Worm (Caenorhabditis elegans) whole organism, L4/young adult: Measurements from ENCODE around the gene T19E7.6.

ENCODE experiments used
- W03F9.2 ChIP-seq: fragments of 150-350 bp; optimal IDR thresholded peaks from 2 replicates; lab custom pipeline; 2014; ENCODE audit warnings: missing biosample characterization, missing genetic modification characterization
- dao-5 ChIP-seq: sonication (generic microtip); optimal IDR thresholded peaks from 2 replicates; lab custom pipeline; 2016; ENCODE audit warnings: missing genotype, missing genetic modification characterization, moderate library complexity, missing compliant biosample characterization
- him-1 ChIP-seq: sonication (generic microtip); optimal IDR thresholded peaks from 2 replicates; lab custom pipeline; 2016; ENCODE audit warnings: missing genotype, missing genetic modification reagents, missing genetic modification characterization, missing compliant biosample characterization

DNA sequence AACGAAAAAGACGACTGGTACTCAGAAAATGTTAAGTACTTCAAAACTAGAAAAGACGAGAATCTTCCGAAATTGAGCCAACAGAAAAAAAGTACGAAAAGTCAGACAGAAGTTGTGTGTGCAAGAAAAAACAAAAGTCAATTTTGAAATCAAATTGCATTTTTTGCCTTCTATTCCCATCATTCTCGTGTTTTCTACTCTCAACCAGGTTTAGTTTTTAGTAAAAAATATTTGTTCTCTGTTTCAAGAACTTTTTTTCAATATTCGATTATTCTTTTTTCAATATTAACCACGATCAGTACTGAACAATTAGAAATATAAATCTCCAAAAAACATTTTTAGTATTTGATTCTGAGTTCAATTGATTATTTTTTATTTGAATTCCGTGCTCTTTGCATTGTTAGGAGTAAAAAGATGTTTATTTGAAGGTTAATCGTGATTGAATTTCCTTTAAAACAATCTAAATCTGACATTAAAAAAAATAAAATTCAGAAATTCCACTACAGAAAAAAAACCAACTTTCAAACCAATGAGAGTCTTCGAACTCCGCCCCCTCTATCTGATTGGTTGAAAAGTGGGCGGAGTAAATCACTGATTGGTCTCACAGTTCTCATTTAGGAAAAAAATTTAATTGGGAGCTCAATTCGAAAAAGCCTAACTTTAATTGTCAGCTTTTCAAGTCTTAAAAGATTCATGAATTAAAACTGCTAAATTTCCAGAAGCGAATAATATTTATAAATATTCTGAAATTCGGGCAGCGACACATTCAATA is 46.2 kb upstream of the T19E7.6 start:
- no peak for TF ChIP-seq him-1
- TF ChIP-seq dao-5 (tag; lab: Kevin White, UChicago), result no peak
- no peak for TF ChIP-seq W03F9.2 (tag; lab: Kevin White, UChicago)
